Fruit fly (Drosophila melanogaster): ENCODE measurements around the gene AttD.

- TF ChIP-seq CG8478 (optimal IDR thresholded peaks at IDR 0.05) = no peak
- peak; percentile 69 to 89 for TF ChIP-seq CTCF (optimal IDR thresholded peaks at IDR 0.05)
Measured at dm6 chr3R:17616541-17616940, 8.5 kb upstream of the AttD start.

All from S2 (cell line).